Worm (Caenorhabditis elegans): ENCODE results near the gene orc-1.

The orc-1 gene

ce11 chrIII:10599699-10600098 is 43.2 kb upstream of the orc-1 start (continued):
- TF ChIP-seq dpl-1 (GFP tag; optimal IDR thresholded peaks at IDR 0.05) (peak; percentile 70), nhr-25 (tag; optimal IDR thresholded peaks at IDR 0.05; ENCODE audit: borderline replicate concordance, insufficient read depth) (no peak), snpc-4 (tag; optimal IDR thresholded peaks at IDR 0.05) (no peak), skn-1 (tag; optimal IDR thresholded peaks at IDR 0.05) (no peak), madf-9 (GFP tag; conservative IDR thresholded peaks at IDR 0.05) (0 out of 2 replicates have a peak, but pooled peaks have one; percentile 32), hlh-30 (tag; optimal IDR thresholded peaks at IDR 0.05; ENCODE audit: insufficient read depth) (peak; percentile 99), duxl-1 (tag; optimal IDR thresholded peaks at IDR 0.05; ENCODE audit: poor library complexity) (peak; percentile 31), spr-3 (GFP tag; optimal IDR thresholded peaks at IDR 0.05) (no peak), dmd-9 (GFP tag; IDR thresholded peaks at IDR 0.05) (no peak), mep-1 (tag; optimal IDR thresholded peaks at IDR 0.05) (peak; percentile 76), pha-4 (GFP tag; IDR thresholded peaks at IDR 0.05) (0 out of 2 replicates have a peak, but pooled peaks have one; percentile 52), pha-4 (tag; optimal IDR thresholded peaks at IDR 0.05) (peak; percentile 96), F26F4.8 (GFP tag; conservative IDR thresholded peaks at IDR 0.05) (no peak), ama-1 (optimal IDR thresholded peaks at IDR 0.05) (no peak), madf-5 (GFP tag; IDR thresholded peaks at IDR 0.05) (no peak), ceh-44 (GFP tag; IDR thresholded peaks at IDR 0.05) (no peak), ces-1 (GFP tag; optimal IDR thresholded peaks at IDR 0.05) (no peak), spr-1 (tag; optimal IDR thresholded peaks at IDR 0.05) (no peak), zip-11 (GFP tag; IDR thresholded peaks at IDR 0.05) (no peak), Y48G9A.11 (GFP tag; IDR thresholded peaks at IDR 0.05) (no peak), lin-38 (GFP tag; IDR thresholded peaks at IDR 0.05) (peak; percentile 62), nhr-77 (tag; optimal IDR thresholded peaks at IDR 0.05) (peak; percentile 14), hmg-1.1 (GFP tag; IDR thresholded peaks at IDR 0.05) (peak; percentile 74), F49E8.2 (tag; optimal IDR thresholded peaks at IDR 0.05; ENCODE audit: borderline replicate concordance) (no peak), daf-12 (tag; optimal IDR thresholded peaks at IDR 0.05) (no peak), ctbp-1 (GFP tag; IDR thresholded peaks at IDR 0.05) (no peak), nhr-42 (GFP tag; IDR thresholded peaks at IDR 0.05) (no peak), F37D6.2 (tag; optimal IDR thresholded peaks at IDR 0.05) (no peak), hlh-11 (tag; optimal IDR thresholded peaks at IDR 0.05) (peak; percentile 94), daf-16 (GFP tag; optimal IDR thresholded peaks at IDR 0.05) (no peak), daf-16 (tag; optimal IDR thresholded peaks at IDR 0.05) (peak; percentile 70), lim-7 (GFP tag; IDR thresholded peaks at IDR 0.05) (no peak), ztf-7 (tag; optimal IDR thresholded peaks at IDR 0.05) (peak; percentile 13), lir-3 (tag; optimal IDR thresholded peaks at IDR 0.05) (no peak), nhr-111 (GFP tag; optimal IDR thresholded peaks at IDR 0.05) (no peak), lin-1 (GFP tag; IDR thresholded peaks at IDR 0.05) (no peak), mxl-2 (GFP tag; conservative IDR thresholded peaks at IDR 0.05) (no peak), D1046.2 (GFP tag; IDR thresholded peaks at IDR 0.05) (no peak), lin-13 (GFP tag; optimal IDR thresholded peaks at IDR 0.05) (peak; percentile 66), nhr-237 (tag; optimal IDR thresholded peaks at IDR 0.05) (no peak), aly-2 (tag; optimal IDR thresholded peaks at IDR 0.05) (no peak), daf-19 (GFP tag; conservative IDR thresholded peaks at IDR 0.05) (no peak), zfp-2 (tag; optimal IDR thresholded peaks at IDR 0.05) (no peak), cey-2 (tag; optimal IDR thresholded peaks at IDR 0.05; ENCODE audit: borderline replicate concordance, insufficient read depth) (no peak), nhr-102 (tag; optimal IDR thresholded peaks at IDR 0.05) (no peak), ceh-32 (tag; optimal IDR thresholded peaks at IDR 0.05; ENCODE audit: poor library complexity) (no peak), mdt-29 (GFP tag; IDR thresholded peaks at IDR 0.05) (no peak), T26A8.4 (GFP tag; IDR thresholded peaks at IDR 0.05) (peak; percentile 55; the same call in 1 of the 2 replicates), attf-4 (tag; optimal IDR thresholded peaks at IDR 0.05) (no peak), ceh-82 (tag; optimal IDR thresholded peaks at IDR 0.05) (no peak), unc-62 (GFP tag; optimal IDR thresholded peaks at IDR 0.05 in 1 of 2) (peak in 1 of 2 experiments; percentile 78), unc-62 (tag; optimal IDR thresholded peaks at IDR 0.05) (no peak)
